Fruit fly (Drosophila melanogaster): ENCODE results near the gene Ulp1.
A peak's percentile ranks its signal among the peaks of the same experiment; 100 is the strongest.

The Ulp1 gene

DNA sequence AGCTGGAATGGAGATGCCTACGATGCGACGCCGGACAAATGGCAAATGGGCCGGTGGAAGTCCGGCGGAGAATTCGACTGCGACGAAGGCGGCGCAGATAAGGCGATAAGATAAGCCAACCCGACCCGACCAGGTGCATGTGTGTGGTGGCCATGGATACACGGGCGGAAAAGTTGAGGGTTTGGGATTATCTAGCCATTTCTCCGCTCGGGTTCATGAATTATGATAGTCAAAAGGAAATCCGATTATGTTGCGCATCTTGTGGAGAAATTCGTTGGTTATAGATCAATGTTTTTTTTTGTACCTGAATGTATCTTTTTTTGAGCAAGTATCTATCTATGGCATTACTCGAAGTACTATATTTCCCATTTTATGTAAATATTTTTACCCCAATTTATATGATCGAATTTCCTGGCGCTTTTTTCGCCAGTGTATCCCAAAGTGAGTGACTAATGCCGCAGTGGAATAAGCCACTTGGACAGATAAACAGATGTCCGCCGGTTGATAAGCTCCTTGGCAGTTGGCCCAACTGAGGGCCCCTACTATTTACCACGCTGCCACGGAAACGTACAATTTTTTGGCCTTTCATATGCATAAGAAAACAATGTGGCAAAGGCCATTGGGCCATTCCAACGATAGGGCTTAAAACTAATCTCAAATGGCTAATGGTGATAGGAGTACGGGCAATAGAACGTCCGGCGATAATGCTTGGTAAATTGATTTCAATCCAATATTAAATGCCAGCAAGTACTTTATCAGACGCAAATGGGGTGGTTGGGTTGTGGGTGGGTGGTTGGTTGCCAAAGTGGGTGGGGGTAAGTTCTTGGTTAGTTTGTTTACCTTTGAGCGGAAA lies 39.4 kb upstream of the Ulp1 start, which contains the start of gene CG7992 (continued):
- TF ChIP-seq CG33213 (GFP tag; optimal IDR thresholded peaks at IDR 0.05) (no peak), CG2199 (GFP tag; IDR thresholded peaks at IDR 0.05) (peak; percentile 50; the same call in 1 of the 3 replicates), Ada2b (GFP tag; IDR thresholded peaks at IDR 0.05) (peak; percentile 62), Camta (GFP tag; optimal IDR thresholded peaks at IDR 0.05) (peak; percentile 16), prd (optimal IDR thresholded peaks at IDR 0.05) (no peak), prd (GFP tag; IDR thresholded peaks at IDR 0.05) (peak; percentile 41; the same call in 1 of the 3 replicates), CG4328 (GFP tag; optimal IDR thresholded peaks at IDR 0.05) (no peak), sna (GFP tag; IDR thresholded peaks at IDR 0.05; ENCODE audit: partially characterized antibody) (no peak), CrebB (tag; optimal IDR thresholded peaks at IDR 0.05) (no peak), yki (optimal IDR thresholded peaks at IDR 0.05) (no peak), Opbp (GFP tag; IDR thresholded peaks at IDR 0.05; ENCODE audit: partially characterized antibody) (no peak), dm (GFP tag; optimal IDR thresholded peaks at IDR 0.05) (peak; percentile 53), cwo (GFP tag; optimal IDR thresholded peaks at IDR 0.05) (peak; percentile 69), CG6254 (GFP tag; optimal IDR thresholded peaks at IDR 0.05) (no peak), Sox102F (GFP tag; optimal IDR thresholded peaks at IDR 0.05) (peak; percentile 58), CG17612 (GFP tag; IDR thresholded peaks at IDR 0.05) (no peak), Mad (GFP tag; optimal IDR thresholded peaks at IDR 0.05) (peak; percentile 29), sd (tag; optimal IDR thresholded peaks at IDR 0.05) (peak; percentile 76), CG11085 (GFP tag; IDR thresholded peaks at IDR 0.05) (no peak), sr (GFP tag; IDR thresholded peaks at IDR 0.05) (no peak), hb (GFP tag; IDR thresholded peaks at IDR 0.05; ENCODE audit: partially characterized antibody) (no peak), CG8089 (GFP tag; optimal IDR thresholded peaks at IDR 0.05) (peak; percentile 45), CG9727 (GFP tag; optimal IDR thresholded peaks at IDR 0.05) (peak; percentile 55), B-H2 (GFP tag; optimal IDR thresholded peaks at IDR 0.05) (peak; percentile 16), hbn (GFP tag; IDR thresholded peaks at IDR 0.05; ENCODE audit: partially characterized antibody) (no peak), slbo (GFP tag; IDR thresholded peaks at IDR 0.05) (peak; percentile 63), CG16863 (GFP tag; optimal IDR thresholded peaks at IDR 0.05) (peak; percentile 59), ap (GFP tag; IDR thresholded peaks at IDR 0.05) (no peak), CG3163 (GFP tag; optimal IDR thresholded peaks at IDR 0.05) (peak; percentile 34), Tbp (GFP tag; optimal IDR thresholded peaks at IDR 0.05) (no peak), CG10209 (GFP tag; optimal IDR thresholded peaks at IDR 0.05) (peak; percentile 57), Chrac-16 (GFP tag; optimal IDR thresholded peaks at IDR 0.05) (peak; percentile 21), Six4 (GFP tag; optimal IDR thresholded peaks at IDR 0.05) (no peak), CG8924 (tag; optimal IDR thresholded peaks at IDR 0.05) (peak; percentile 47), CG10274 (GFP tag; optimal IDR thresholded peaks at IDR 0.05) (peak; percentile 21), CG10959 (GFP tag; IDR thresholded peaks at IDR 0.05) (no peak), ind (GFP tag; optimal IDR thresholded peaks at IDR 0.05) (peak; percentile 54), mam (GFP tag; optimal IDR thresholded peaks at IDR 0.05) (peak; percentile 73), CG32767 (GFP tag; IDR thresholded peaks at IDR 0.05) (peak; percentile 56; the same call in 1 of the 2 replicates), Vsx1 (GFP tag; optimal IDR thresholded peaks at IDR 0.05) (peak; percentile 47), CG16815 (GFP tag; optimal IDR thresholded peaks at IDR 0.05) (peak; percentile 36), pita (GFP tag; optimal IDR thresholded peaks at IDR 0.05) (no peak), dati (GFP tag; IDR thresholded peaks at IDR 0.05) (no peak), lola (GFP tag; optimal IDR thresholded peaks at IDR 0.05) (peak in 1 of 3 experiments; percentile 20), CG11398 (GFP tag; optimal IDR thresholded peaks at IDR 0.05) (peak; percentile 39), CG32532 (GFP tag; IDR thresholded peaks at IDR 0.05) (peak; percentile 18; the same call in 1 of the 2 replicates), CG11696 (GFP tag; IDR thresholded peaks at IDR 0.05) (no peak), pum (GFP tag; optimal IDR thresholded peaks at IDR 0.05) (peak; percentile 56), CG15514 (GFP tag; optimal IDR thresholded peaks at IDR 0.05) (peak; percentile 37)

All from whole organism, embryonic.